Fruit fly (Drosophila melanogaster): ENCODE data around the gene Gr22d.

Gene Gr22d

dm6 chr2L:1837717-1838368, 47.7 kb upstream of the Gr22d start (continued):
- TF ChIP-seq Taf1 (GFP tag; IDR thresholded peaks at IDR 0.05) = peak; percentile 17; the same call in 1 of the 2 replicates
- no peak for TF ChIP-seq CG6765 (GFP tag; optimal IDR thresholded peaks at IDR 0.05)
- peak; percentile 42 for TF ChIP-seq CoRest (tag; optimal IDR thresholded peaks at IDR 0.05)
- TF ChIP-seq Xrp1 (GFP tag; IDR thresholded peaks at IDR 0.05) = no peak
- TF ChIP-seq schlank (tag; optimal IDR thresholded peaks at IDR 0.05) = peak; percentile 24
- peak; percentile 52; the same call in 1 of the 2 replicates for TF ChIP-seq CG32532 (GFP tag; IDR thresholded peaks at IDR 0.05)
- no peak for TF ChIP-seq CG13123 (GFP tag; optimal IDR thresholded peaks at IDR 0.05)
- peak; percentile 4 for TF ChIP-seq Hsf (GFP tag; optimal IDR thresholded peaks at IDR 0.05)
- TF ChIP-seq CG9797 (GFP tag; optimal IDR thresholded peaks at IDR 0.05) = no peak
- TF ChIP-seq CG16815 (GFP tag; optimal IDR thresholded peaks at IDR 0.05) = no peak
- peak; percentile 50 for TF ChIP-seq Meics (GFP tag; optimal IDR thresholded peaks at IDR 0.05)
- peak; percentile 22; the same call in 1 of the 2 replicates for TF ChIP-seq esg (GFP tag; conservative IDR thresholded peaks at IDR 0.05)
- peak; percentile 32 for TF ChIP-seq CG8924 (tag; optimal IDR thresholded peaks at IDR 0.05)
- 0 out of 2 replicates have a peak, but pooled peaks have one; percentile 26 for TF ChIP-seq peb (GFP tag; IDR thresholded peaks at IDR 0.05)
- peak; percentile 46 for TF ChIP-seq H2.0 (GFP tag; IDR thresholded peaks at IDR 0.05)
- TF ChIP-seq Med (GFP tag) = peak; percentile 83
- TF ChIP-seq CG2678 (tag; optimal IDR thresholded peaks at IDR 0.05) = peak; percentile 54
- TF ChIP-seq CG2116 (GFP tag; optimal IDR thresholded peaks at IDR 0.05) = no peak
- no peak for TF ChIP-seq YL-1 (GFP tag; optimal IDR thresholded peaks at IDR 0.05)
- 0 out of 2 replicates have a peak, but pooled peaks have one; percentile 31 for TF ChIP-seq CG1024 (GFP tag; IDR thresholded peaks at IDR 0.05)
- peak; percentile 38 for TF ChIP-seq scrt (GFP tag; optimal IDR thresholded peaks at IDR 0.05)
- no peak for TF ChIP-seq CG4820 (GFP tag; optimal IDR thresholded peaks at IDR 0.05)
- TF ChIP-seq prd (optimal IDR thresholded peaks at IDR 0.05) = no peak
- peak; percentile 52; the same call in 1 of the 3 replicates for TF ChIP-seq prd (GFP tag; IDR thresholded peaks at IDR 0.05)
- no peak for TF ChIP-seq gce (GFP tag; IDR thresholded peaks at IDR 0.05)
- peak; percentile 59 for TF ChIP-seq sisA (GFP tag; IDR thresholded peaks at IDR 0.05)
- TF ChIP-seq Hand (GFP tag; optimal IDR thresholded peaks at IDR 0.05) = peak; percentile 49
- 0 out of 3 replicates have a peak, but pooled peaks have one; percentile 28 for TF ChIP-seq CG34422 (GFP tag; IDR thresholded peaks at IDR 0.05)
- TF ChIP-seq CG7357 (GFP tag; IDR thresholded peaks at IDR 0.05) = 0 out of 3 replicates have a peak, but pooled peaks have one; percentile 9
- TF ChIP-seq CG14667 (GFP tag; IDR thresholded peaks at IDR 0.05) = 0 out of 2 replicates have a peak, but pooled peaks have one; percentile 41
- TF ChIP-seq da (GFP tag; optimal IDR thresholded peaks at IDR 0.05) = no peak
- TF ChIP-seq gt (GFP tag; IDR thresholded peaks at IDR 0.05) = no peak
- TF ChIP-seq Hr51 (GFP tag; optimal IDR thresholded peaks at IDR 0.05) = peak in 1 of 2 experiments; percentile 41
- peak; percentile 14; the same call in 1 of the 2 replicates for TF ChIP-seq ttk (GFP tag; IDR thresholded peaks at IDR 0.05)
- peak; percentile 46 for TF ChIP-seq CG7839 (tag; optimal IDR thresholded peaks at IDR 0.05)
- peak; percentile 42 for TF ChIP-seq CG9727 (GFP tag; optimal IDR thresholded peaks at IDR 0.05)
- TF ChIP-seq CG11504 (tag; optimal IDR thresholded peaks at IDR 0.05) = peak; percentile 56
- no peak for TF ChIP-seq CG8290 (GFP tag; optimal IDR thresholded peaks at IDR 0.05)
- peak in 1 of 2 experiments; percentile 73 for TF ChIP-seq CG8290 (tag; optimal IDR thresholded peaks at IDR 0.05)
- TF ChIP-seq CG11696 (GFP tag; IDR thresholded peaks at IDR 0.05) = 0 out of 2 replicates have a peak, but pooled peaks have one; percentile 29
- TF ChIP-seq org-1 (GFP tag; optimal IDR thresholded peaks at IDR 0.05) = peak; percentile 46
- TF ChIP-seq lilli (GFP tag; optimal IDR thresholded peaks at IDR 0.05) = peak; percentile 55
- TF ChIP-seq CG15073 (GFP tag; optimal IDR thresholded peaks at IDR 0.05) = no peak
- no peak for TF ChIP-seq D (optimal IDR thresholded peaks at IDR 0.05)
- TF ChIP-seq D (GFP tag; optimal IDR thresholded peaks at IDR 0.05) = no peak
- no peak for TF ChIP-seq toy (GFP tag; IDR thresholded peaks at IDR 0.05)
- no peak for TF ChIP-seq TFAM (GFP tag; optimal IDR thresholded peaks at IDR 0.05)
- TF ChIP-seq CG8478 (optimal IDR thresholded peaks at IDR 0.05) = no peak
- TF ChIP-seq Sox102F (GFP tag; optimal IDR thresholded peaks at IDR 0.05) = peak; percentile 41
- TF ChIP-seq Tbp (GFP tag; optimal IDR thresholded peaks at IDR 0.05) = no peak
- no peak for TF ChIP-seq CG2129 (GFP tag; IDR thresholded peaks at IDR 0.05; ENCODE audit: partially characterized antibody)

Measured in whole organism, embryonic.